Fruit fly (Drosophila melanogaster): ENCODE results near the gene CG9173.

DNA sequence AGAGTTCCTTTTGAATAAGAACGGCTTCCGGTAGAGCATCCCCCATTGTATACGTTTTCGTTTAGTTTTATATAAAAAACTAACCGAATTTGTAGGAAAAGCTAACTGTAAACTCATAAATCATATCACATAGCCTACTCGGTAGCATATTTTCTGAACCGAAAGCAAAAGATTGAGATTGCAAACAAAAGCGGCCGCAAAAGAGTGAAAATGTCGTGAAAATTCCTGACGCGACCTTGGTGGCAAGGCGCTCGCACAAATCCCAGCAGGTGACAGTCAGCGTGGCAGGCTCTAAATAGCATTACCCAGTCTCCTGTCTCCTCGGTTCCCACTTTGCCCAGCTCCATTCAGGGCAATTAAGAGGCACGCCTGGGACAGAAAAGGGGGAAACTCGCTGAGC lies 48.7 kb upstream of the CG9173 start, which contains the start of gene Naa30B:
- TF ChIP-seq EcR (GFP tag; optimal IDR thresholded peaks at IDR 0.05) (no peak), usp (GFP tag; optimal IDR thresholded peaks at IDR 0.05) (no peak), CG8478 (optimal IDR thresholded peaks at IDR 0.05) (no peak), psq (optimal IDR thresholded peaks at IDR 0.05) (no peak), pan (optimal IDR thresholded peaks at IDR 0.05) (no peak)
